Fruit fly (Drosophila melanogaster) whole organism, embryonic: ENCODE measurements around the gene CG9395.

Experiments used
- Asciz ChIP-seq: fragments of 200-800 bp; sonication (Bioruptor generic); optimal IDR thresholded peaks from 2 replicates; lab custom pipeline; 2017; ENCODE audit warnings: missing biosample characterization, mild to moderate bottlenecking, missing genetic modification characterization, missing genetic modification reagents
- Atf-2 ChIP-seq: fragments of 200-800 bp; sonication (Bioruptor generic); optimal IDR thresholded peaks from 2 replicates; lab custom pipeline; 2016; ENCODE audit warnings: missing biosample characterization, missing genetic modification characterization
- Awh ChIP-seq: fragments of 200-800 bp; sonication (Bioruptor generic); IDR thresholded peaks from 2 replicates; pipeline ENCODE4, ENCODE4 v1.3.6; 2022; ENCODE audit warnings: missing biosample characterization, missing genetic modification characterization
- Blimp-1 ChIP-seq: fragments of 200-800 bp; sonication (Bioruptor generic); optimal IDR thresholded peaks from 3 replicates; lab custom pipeline; 2018; ENCODE audit warnings: missing biosample characterization, missing genetic modification characterization, mild to moderate bottlenecking, moderate library complexity, missing genetic modification reagents
- C15 ChIP-seq: fragments of 200-800 bp; sonication (Bioruptor generic); IDR thresholded peaks from 3 replicates; pipeline ENCODE4 v1.3.6; 2022; ENCODE audit warnings: missing biosample characterization, missing genetic modification characterization
- CG11695 ChIP-seq: fragments of 200-800 bp; sonication (Bioruptor generic); IDR thresholded peaks from 3 replicates; pipeline ENCODE4 v1.3.6; 2022; ENCODE audit warnings: missing biosample characterization, missing genetic modification characterization
- CG12744 ChIP-seq: fragments of 200-800 bp; sonication (Bioruptor generic); optimal IDR thresholded peaks from 2 replicates; lab custom pipeline; 2016; ENCODE audit warnings: missing biosample characterization, missing genetic modification characterization
- CG16815 ChIP-seq: fragments of 200-800 bp; sonication (Bioruptor generic); optimal IDR thresholded peaks from 3 replicates; lab custom pipeline; 2017; ENCODE audit warnings: missing biosample characterization, mild to moderate bottlenecking, missing genetic modification characterization
- CG2875 ChIP-seq: fragments of 200-800 bp; sonication (Bioruptor generic); optimal IDR thresholded peaks from 2 replicates; lab custom pipeline; 2017; ENCODE audit warnings: missing biosample characterization, mild to moderate bottlenecking, missing genetic modification characterization, missing genetic modification reagents
- CG3163 ChIP-seq: fragments of 200-800 bp; sonication (Bioruptor generic); optimal IDR thresholded peaks from 3 replicates; lab custom pipeline; 2016; ENCODE audit warnings: missing biosample characterization, missing genetic modification characterization
- CG32532 ChIP-seq: fragments of 200-800 bp; sonication (Bioruptor generic); IDR thresholded peaks from 2 replicates; pipeline ENCODE4 v1.3.6; 2022; ENCODE audit warnings: missing biosample characterization, missing genetic modification characterization
- CG5180 ChIP-seq: fragments of 200-800 bp; sonication (Bioruptor generic); optimal IDR thresholded peaks from 3 replicates; lab custom pipeline; 2017; ENCODE audit warnings: missing biosample characterization, missing genetic modification characterization, mild to moderate bottlenecking, moderate library complexity, missing genetic modification reagents
- CG6791 ChIP-seq: fragments of 200-800 bp; sonication (Bioruptor generic); IDR thresholded peaks from 3 replicates; pipeline ENCODE4 v1.3.6; 2022; ENCODE audit warnings: missing biosample characterization, missing genetic modification characterization; ENCODE audit not compliant: partially characterized antibody
- CG6854 ChIP-seq: fragments of 200-800 bp; sonication (Bioruptor generic); optimal IDR thresholded peaks from 3 replicates; lab custom pipeline; 2017; ENCODE audit warnings: missing biosample characterization, mild to moderate bottlenecking, missing genetic modification characterization
- CG8290 ChIP-seq, 3 experiments: fragments of 200-800 bp; sonication (Bioruptor generic); optimal IDR thresholded peaks; 2 replicates each; lab custom pipeline; 2016 to 2019; ENCODE audit warnings: missing biosample characterization in 3 of 3, missing genetic modification characterization in 3 of 3, mild to moderate bottlenecking in 2 of 3, moderate library complexity in 1 of 3
- CG9437 ChIP-seq: fragments of 200-800 bp; sonication (Bioruptor generic); optimal IDR thresholded peaks from 2 replicates; lab custom pipeline; 2018; ENCODE audit warnings: missing biosample characterization, mild to moderate bottlenecking, missing genetic modification characterization
- CTCF ChIP-seq: fragments of 200-800 bp; sonication (Bioruptor generic); optimal IDR thresholded peaks from 2 replicates; lab custom pipeline; 2017; ENCODE audit warnings: missing biosample characterization, mild to moderate bottlenecking, missing genetic modification characterization, moderate library complexity
- D ChIP-seq, 2 experiments: fragments of 200-800 bp in 1 of 2; fragments of >200 bp in 1 of 2; sonication (Bioruptor generic) in 1 of 2; optimal IDR thresholded peaks; 2 replicates in 1 of 2; 3 replicates in 1 of 2; lab custom pipeline; 2017; ENCODE audit warnings: mild to moderate bottlenecking in 1 of 2, missing biosample characterization in 1 of 2, missing genetic modification characterization in 1 of 2, missing genetic modification reagents in 1 of 2
- Dip2 ChIP-seq: fragments of 200-800 bp; sonication (Bioruptor generic); IDR thresholded peaks from 2 replicates; pipeline ENCODE4 v1.3.6; 2022; ENCODE audit warnings: missing biosample characterization, missing genetic modification characterization
- HmgD ChIP-seq: fragments of 200-800 bp; sonication (Bioruptor generic); optimal IDR thresholded peaks from 3 replicates; lab custom pipeline; 2016; ENCODE audit warnings: missing biosample characterization, missing genetic modification characterization
- Sox100B ChIP-seq: fragments of 200-800 bp; sonication (Bioruptor generic); optimal IDR thresholded peaks from 3 replicates; lab custom pipeline; 2018; ENCODE audit warnings: missing biosample characterization, mild to moderate bottlenecking, missing genetic modification characterization
- aop ChIP-seq: fragments of 200-800 bp; sonication (Bioruptor generic); IDR thresholded peaks from 2 replicates; pipeline ENCODE4 v1.3.6; 2022; ENCODE audit warnings: missing biosample characterization, missing genetic modification characterization
- ato ChIP-seq: fragments of 200-800 bp; sonication (Bioruptor generic); IDR thresholded peaks from 2 replicates; pipeline ENCODE4 v1.3.6; 2022; ENCODE audit warnings: missing biosample characterization, missing genetic modification characterization; ENCODE audit not compliant: partially characterized antibody
- cas ChIP-seq: fragments of 200-800 bp; sonication (Bioruptor generic); IDR thresholded peaks from 2 replicates; pipeline ENCODE4 v1.3.6; 2022; ENCODE audit warnings: missing biosample characterization, missing genetic modification characterization
- ci ChIP-seq: fragments of 200-800 bp; sonication (Bioruptor generic); IDR thresholded peaks from 3 replicates; pipeline ENCODE4 v1.3.6; 2022; ENCODE audit warnings: missing biosample characterization, missing genetic modification characterization
- en ChIP-seq: fragments of 200-800 bp; sonication (Bioruptor generic); optimal IDR thresholded peaks from 2 replicates; lab custom pipeline; 2016; ENCODE audit warnings: missing biosample characterization, missing genetic modification characterization
- exex ChIP-seq: fragments of 200-800 bp; sonication (Bioruptor generic); optimal IDR thresholded peaks from 4 replicates; lab custom pipeline; 2018; ENCODE audit warnings: missing biosample characterization, mild to moderate bottlenecking, missing genetic modification characterization, moderate library complexity
- fd102C ChIP-seq: fragments of 200-800 bp; sonication (Bioruptor generic); optimal IDR thresholded peaks from 2 replicates; lab custom pipeline; 2018; ENCODE audit warnings: missing biosample characterization, mild to moderate bottlenecking, missing genetic modification characterization, moderate library complexity
- fd64A ChIP-seq: fragments of 200-800 bp; sonication (Bioruptor generic); optimal IDR thresholded peaks from 3 replicates; lab custom pipeline; 2018; ENCODE audit warnings: missing biosample characterization, mild to moderate bottlenecking, missing genetic modification characterization
- lab ChIP-seq: fragments of 200-800 bp; sonication (Bioruptor generic); optimal IDR thresholded peaks from 3 replicates; lab custom pipeline; 2017; ENCODE audit warnings: missing biosample characterization, missing genetic modification characterization, mild to moderate bottlenecking, moderate library complexity, missing genetic modification reagents
- mirr ChIP-seq: fragments of 200-800 bp; sonication (Bioruptor generic); optimal IDR thresholded peaks from 3 replicates; lab custom pipeline; 2018; ENCODE audit warnings: missing biosample characterization, mild to moderate bottlenecking, missing genetic modification characterization
- pnt ChIP-seq: fragments of 200-800 bp; sonication (Bioruptor generic); optimal IDR thresholded peaks from 3 replicates; lab custom pipeline; 2016; ENCODE audit warnings: missing biosample characterization, missing genetic modification characterization
- slbo ChIP-seq: fragments of 200-800 bp; sonication (Bioruptor generic); IDR thresholded peaks from 2 replicates; pipeline ENCODE4 v1.3.6; 2022; ENCODE audit warnings: missing biosample characterization, missing genetic modification characterization
- slp2 ChIP-seq: fragments of 200-800 bp; sonication (Bioruptor generic); optimal IDR thresholded peaks from 2 replicates; lab custom pipeline; 2016; ENCODE audit warnings: missing biosample characterization, missing genetic modification characterization
- tap ChIP-seq: fragments of 200-800 bp; optimal IDR thresholded peaks from 3 replicates; lab custom pipeline; 2019; ENCODE audit warnings: missing biosample characterization, mild to moderate bottlenecking, missing genetic modification characterization, moderate library complexity
- z ChIP-seq: fragments of 200-800 bp; sonication (Bioruptor generic); IDR thresholded peaks from 3 replicates; pipeline ENCODE4 v1.3.6; 2022; ENCODE audit warnings: missing biosample characterization, missing genetic modification characterization

CG9395 gene

DNA sequence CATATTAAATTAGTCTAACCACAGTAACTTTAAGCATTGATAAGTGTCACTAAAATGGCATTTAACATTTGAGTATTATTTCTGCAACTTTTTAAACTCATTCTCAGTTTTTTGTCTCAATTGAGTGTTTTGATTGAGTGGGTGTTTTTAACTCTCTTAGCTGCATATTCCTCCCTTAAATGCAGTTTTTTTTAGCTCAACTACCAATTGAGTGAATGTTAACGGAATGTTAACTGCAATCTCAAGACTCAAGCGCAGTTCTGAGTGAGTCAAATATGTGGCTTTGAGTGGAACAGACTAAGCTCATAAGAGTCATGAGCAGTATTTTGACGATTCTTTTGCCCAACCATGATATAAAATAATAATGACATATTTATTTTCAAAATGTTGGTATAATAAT, 8.1 kb upstream of the CG9395 start:
- TF ChIP-seq aop (no peak), CG6791 (GFP tag; lab: Robert Waterston, UW) (peak; percentile 16; the same call in 1 of the 3 replicates), z (peak; percentile 98)

dm6 chr2L:13361465-13361864, 6.6 kb upstream of the CG9395 start, which contains the start of gene CG9377:
Gene CG9377 (minus strand): TSS chr2L:13361565.
- TF ChIP-seq D (optimal IDR thresholded peaks at IDR 0.05; lab: Kevin White, UChicago) (no peak), D (GFP tag; optimal IDR thresholded peaks at IDR 0.05; lab: Kevin White, UChicago) (no peak), slbo (no peak), HmgD (GFP tag; lab: Kevin White, UChicago) (no peak), cas (no peak), CG2875 (no peak), lab (GFP tag; lab: Kevin White, UChicago) (no peak), Blimp-1 (GFP tag; lab: Kevin White, UChicago) (no peak), mirr (GFP tag; lab: Kevin White, UChicago) (no peak)

DNA sequence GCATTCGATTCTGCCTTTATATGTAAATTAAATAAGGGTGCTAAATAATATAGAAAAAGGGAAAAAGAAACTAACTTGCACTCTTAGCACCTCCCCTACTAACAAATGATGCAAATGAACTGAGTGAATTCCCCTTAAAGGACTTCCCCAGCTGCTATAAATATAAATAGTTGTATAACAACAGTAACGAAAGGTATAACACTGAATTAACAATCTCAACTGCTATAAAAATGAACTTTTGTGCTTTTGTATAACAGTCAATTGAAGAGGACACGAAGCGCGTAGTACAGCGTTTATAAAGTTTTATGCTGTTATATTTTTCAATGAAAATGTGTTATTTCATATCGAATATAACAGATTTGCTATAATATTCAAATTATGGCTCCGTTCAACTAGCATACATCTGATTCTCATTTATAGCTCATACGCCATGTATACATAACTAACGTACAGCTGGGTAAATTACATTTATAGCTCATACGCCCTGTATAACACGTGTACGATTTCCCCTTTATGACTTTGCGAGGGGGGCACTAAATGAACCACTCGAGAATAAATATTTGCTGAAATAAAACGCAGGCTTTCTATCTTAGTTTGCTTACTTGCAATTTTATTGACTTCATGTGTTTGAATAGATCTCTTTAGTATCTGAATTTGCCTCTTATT, 5.5 kb downstream of the CG9395 start:
- 0 out of 2 replicates have a peak, but pooled peaks have one; percentile 17 for TF ChIP-seq Awh (GFP tag; lab: Robert Waterston, UW)
- TF ChIP-seq ato (GFP tag; lab: Robert Waterston, UW), result no peak
- no peak for TF ChIP-seq Atf-2 (GFP tag; lab: Kevin White, UChicago)
- no peak for TF ChIP-seq exex (tag; lab: Kevin White, UChicago)
- no peak for TF ChIP-seq CG5180 (GFP tag; lab: Kevin White, UChicago)
- TF ChIP-seq en (GFP tag; lab: Kevin White, UChicago), result no peak
- no peak for TF ChIP-seq CG11695 (GFP tag; lab: Robert Waterston, UW)
- peak; percentile 43 for TF ChIP-seq Sox100B (GFP tag; lab: Kevin White, UChicago)
- TF ChIP-seq CG8290 (GFP tag; optimal IDR thresholded peaks at IDR 0.05; lab: Kevin White, UChicago), result no peak
- TF ChIP-seq CG8290 (tag; optimal IDR thresholded peaks at IDR 0.05; lab: Kevin White, UChicago), result no peak
- no peak for TF ChIP-seq C15 (GFP tag; lab: Robert Waterston, UW)
- TF ChIP-seq CG32532 (GFP tag; lab: Robert Waterston, UW), result 0 out of 2 replicates have a peak, but pooled peaks have one; percentile 7
- no peak for TF ChIP-seq pnt (GFP tag; lab: Kevin White, UChicago)
- TF ChIP-seq CG12744 (GFP tag; lab: Kevin White, UChicago), result no peak
- peak; percentile 23 for TF ChIP-seq CG6854 (GFP tag; lab: Kevin White, UChicago)
- no peak for TF ChIP-seq slp2 (GFP tag; lab: Kevin White, UChicago)
- TF ChIP-seq fd102C (GFP tag; lab: Kevin White, UChicago), result no peak
- TF ChIP-seq Asciz (GFP tag; lab: Kevin White, UChicago), result peak; percentile 35
- TF ChIP-seq fd64A (GFP tag; lab: Kevin White, UChicago), result peak; percentile 29
- peak; percentile 36 for TF ChIP-seq tap (tag; lab: Kevin White, UChicago)
- peak; percentile 1 for TF ChIP-seq CG9437 (GFP tag; lab: Kevin White, UChicago)
- no peak for TF ChIP-seq CG16815 (GFP tag; lab: Kevin White, UChicago)
- peak; percentile 47 for TF ChIP-seq CTCF (GFP tag; lab: Kevin White, UChicago)
- no peak for TF ChIP-seq Dip2 (GFP tag; lab: Robert Waterston, UW)
- TF ChIP-seq ci (GFP tag; lab: Robert Waterston, UW), result no peak
- no peak for TF ChIP-seq CG3163
